Worm (Caenorhabditis elegans) whole organism, young adult: ENCODE results near the gene Y45G5AM.3.
A peak's percentile ranks its signal among the peaks of the same experiment; 100 is the strongest.

Experiments
- C17E4.6 ChIP-seq: fragments of 200-800 bp; sonication (Bioruptor generic); IDR thresholded peaks from 2 replicates; pipeline ENCODE4 v1.3.6; 2022; ENCODE audit warnings: missing genetic modification reagents, missing genetic modification characterization, missing compliant biosample characterization
- F10E7.11 ChIP-seq: sonication (generic microtip); optimal IDR thresholded peaks from 2 replicates; lab custom pipeline; 2017; ENCODE audit warnings: mild to moderate bottlenecking, missing genetic modification characterization, moderate library complexity, missing compliant biosample characterization
- F23B12.7 ChIP-seq: sonication (generic microtip); optimal IDR thresholded peaks from 2 replicates; lab custom pipeline; 2017; ENCODE audit warnings: missing genetic modification characterization, mild to moderate bottlenecking, missing compliant biosample characterization, antibody characterized with exemption, moderate library complexity; ENCODE audit not compliant: insufficient read depth
- F33H1.4 ChIP-seq: fragments of 200-800 bp; sonication (Bioruptor generic); IDR thresholded peaks from 2 replicates; pipeline ENCODE4 v1.3.6; 2022; ENCODE audit warnings: missing genetic modification reagents, missing genetic modification characterization, missing compliant biosample characterization
- F39B2.1 ChIP-seq: fragments of 200-800 bp; sonication (Bioruptor generic); IDR thresholded peaks from 2 replicates; pipeline ENCODE4 v1.3.6; 2022; ENCODE audit warnings: missing genetic modification reagents, missing genetic modification characterization, missing compliant biosample characterization
- F49E8.2 ChIP-seq: sonication (generic microtip); optimal IDR thresholded peaks from 3 replicates; lab custom pipeline; 2017; ENCODE audit warnings: missing genetic modification characterization, mild to moderate bottlenecking, missing compliant biosample characterization, antibody characterized with exemption, moderate library complexity; ENCODE audit not compliant: insufficient read depth
- K11D2.4 ChIP-seq: fragments of 200-800 bp; sonication (Bioruptor generic); IDR thresholded peaks from 2 replicates; pipeline ENCODE4 v1.3.6; 2022; ENCODE audit warnings: missing genetic modification reagents, missing genetic modification characterization, missing compliant biosample characterization
- T26A5.8 ChIP-seq: sonication (generic microtip); optimal IDR thresholded peaks from 2 replicates; lab custom pipeline; 2016; ENCODE audit warnings: missing genetic modification characterization, missing compliant biosample characterization
- Y53F4B.3 ChIP-seq: fragments of 200-800 bp; sonication (Bioruptor generic); IDR thresholded peaks from 2 replicates; pipeline ENCODE4 v1.3.6; 2022; ENCODE audit warnings: missing genetic modification reagents, missing genetic modification characterization, missing compliant biosample characterization
- Y56A3A.18 ChIP-seq: fragments of 200-800 bp; sonication (Bioruptor generic); IDR thresholded peaks from 2 replicates; pipeline ENCODE4 v1.3.6; 2022; ENCODE audit warnings: missing genetic modification reagents, missing genetic modification characterization, missing compliant biosample characterization
- Y95B8A.8 ChIP-seq: fragments of 200-800 bp; sonication (Bioruptor generic); IDR thresholded peaks from 2 replicates; pipeline ENCODE4 v1.3.6; 2022; ENCODE audit warnings: missing genetic modification reagents, missing genetic modification characterization, missing compliant biosample characterization
- ZK185.1 ChIP-seq: sonication (generic microtip); optimal IDR thresholded peaks from 2 replicates; lab custom pipeline; 2016; ENCODE audit warnings: mild to moderate bottlenecking, missing genetic modification characterization, missing compliant biosample characterization; ENCODE audit not compliant: poor library complexity, severe bottlenecking
- ama-1 ChIP-seq, 3 experiments: fragments of 150-350 bp in 1 of 3; sonication (generic microtip) in 2 of 3; optimal IDR thresholded peaks; 2 replicates each; lab custom pipeline; 2014 to 2018; ENCODE audit warnings: missing biosample characterization in 2 of 3, missing genetic modification characterization in 2 of 3, missing genetic modification reagents in 2 of 3
- bed-1 ChIP-seq: fragments of 200-800 bp; sonication (Bioruptor generic); IDR thresholded peaks from 2 replicates; pipeline ENCODE4 v1.3.6; 2022; ENCODE audit warnings: missing genetic modification reagents, missing genetic modification characterization, missing compliant biosample characterization
- bed-2 ChIP-seq: fragments of 200-800 bp; sonication (Bioruptor generic); IDR thresholded peaks from 2 replicates; pipeline ENCODE4 v1.3.6; 2022; ENCODE audit warnings: missing genetic modification reagents, missing genetic modification characterization, missing compliant biosample characterization
- cebp-1 ChIP-seq, 2 experiments: fragments of 200-800 bp in 1 of 2; sonication (Bioruptor generic) in 1 of 2; sonication (generic microtip) in 1 of 2; IDR thresholded peaks in 1 of 2; optimal IDR thresholded peaks in 1 of 2; 2 replicates each; pipeline versions ENCODE4 v1.3.6 to Lab custom; 2017 to 2022; ENCODE audit warnings: missing compliant biosample characterization in 2 of 2, missing genetic modification characterization in 2 of 2, mild to moderate bottlenecking in 1 of 2, missing genetic modification reagents in 1 of 2, moderate library complexity in 1 of 2
- cebp-2 ChIP-seq: fragments of 200-800 bp; sonication (Bioruptor generic); IDR thresholded peaks from 2 replicates; pipeline ENCODE4 v1.3.6; 2022; ENCODE audit warnings: missing genetic modification characterization, missing compliant biosample characterization
- ceh-100 ChIP-seq: fragments of 200-800 bp; sonication (Bioruptor generic); IDR thresholded peaks from 2 replicates; pipeline ENCODE4 v1.3.6; 2022; ENCODE audit warnings: missing genetic modification reagents, missing genetic modification characterization, missing compliant biosample characterization
- egrh-3 ChIP-seq: fragments of 200-800 bp; sonication (Bioruptor generic); IDR thresholded peaks from 2 replicates; pipeline ENCODE4 v1.3.6; 2022; ENCODE audit warnings: missing genetic modification reagents, missing genetic modification characterization, missing compliant biosample characterization
- ets-4 ChIP-seq: fragments of 200-800 bp; sonication (Bioruptor generic); optimal IDR thresholded peaks from 2 replicates; lab custom pipeline; 2018; ENCODE audit warnings: mild to moderate bottlenecking, missing genetic modification characterization, missing compliant biosample characterization
- fkh-3 ChIP-seq: sonication (generic microtip); optimal IDR thresholded peaks from 2 replicates; lab custom pipeline; 2016; ENCODE audit warnings: mild to moderate bottlenecking, missing genetic modification characterization, missing compliant biosample characterization
- him-1 ChIP-seq: sonication (generic microtip); optimal IDR thresholded peaks from 2 replicates; lab custom pipeline; 2016; ENCODE audit warnings: missing genotype, missing genetic modification reagents, missing genetic modification characterization, missing compliant biosample characterization
- hrde-1 ChIP-seq: sonication (generic microtip); optimal IDR thresholded peaks from 2 replicates; lab custom pipeline; 2016; ENCODE audit warnings: missing genetic modification characterization, mild to moderate bottlenecking, missing compliant biosample characterization, moderate library complexity, missing genotype, missing genetic modification reagents, borderline replicate concordance
- lag-1 ChIP-seq: fragments of 200-800 bp; sonication (Bioruptor generic); IDR thresholded peaks from 2 replicates; pipeline ENCODE4 v1.3.6; 2022; ENCODE audit warnings: missing genetic modification reagents, missing genetic modification characterization, missing compliant biosample characterization
- let-526 ChIP-seq: fragments of 200-800 bp; sonication (Bioruptor generic); IDR thresholded peaks from 2 replicates; pipeline ENCODE4 v1.3.6; 2022; ENCODE audit warnings: missing genetic modification reagents, missing genetic modification characterization, missing compliant biosample characterization
- lin-26 ChIP-seq: fragments of 200-800 bp; sonication (Bioruptor generic); IDR thresholded peaks from 2 replicates; pipeline ENCODE4 v1.3.6; 2022; ENCODE audit warnings: missing genetic modification reagents, missing genetic modification characterization, missing compliant biosample characterization
- madf-10 ChIP-seq: sonication (generic microtip); optimal IDR thresholded peaks from 2 replicates; lab custom pipeline; 2016; ENCODE audit warnings: mild to moderate bottlenecking, missing genetic modification characterization, missing compliant biosample characterization
- mes-4 ChIP-seq: sonication (generic microtip); optimal IDR thresholded peaks from 2 replicates; lab custom pipeline; 2016; ENCODE audit warnings: missing genotype, missing genetic modification characterization, missing compliant biosample characterization
- mxl-1 ChIP-seq: sonication (generic microtip); optimal IDR thresholded peaks from 2 replicates; lab custom pipeline; 2016; ENCODE audit warnings: missing genetic modification characterization, missing compliant biosample characterization
- nhr-179 ChIP-seq: sonication (generic microtip); optimal IDR thresholded peaks from 2 replicates; lab custom pipeline; 2016; ENCODE audit warnings: mild to moderate bottlenecking, missing genetic modification characterization, missing compliant biosample characterization
- rcor-1 ChIP-seq: fragments of 200-800 bp; sonication (Bioruptor generic); IDR thresholded peaks from 2 replicates; pipeline ENCODE4 v1.3.6; 2022; ENCODE audit warnings: missing genetic modification reagents, missing genetic modification characterization, missing compliant biosample characterization
- rec-8 ChIP-seq, 2 experiments: sonication (generic microtip); optimal IDR thresholded peaks; 2 replicates each; lab custom pipeline; 2016; ENCODE audit warnings: mild to moderate bottlenecking in 2 of 2, missing genetic modification characterization in 2 of 2, missing genetic modification reagents in 2 of 2, missing genotype in 2 of 2, missing biosample characterization in 1 of 2, missing compliant biosample characterization in 1 of 2, moderate library complexity in 1 of 2
- repo-1 ChIP-seq: sonication (generic microtip); optimal IDR thresholded peaks from 2 replicates; lab custom pipeline; 2017; ENCODE audit warnings: mild to moderate bottlenecking, missing genetic modification characterization, missing compliant biosample characterization
- sea-2 ChIP-seq: fragments of 200-800 bp; sonication (Bioruptor generic); IDR thresholded peaks from 2 replicates; pipeline ENCODE4 v1.3.6; 2022; ENCODE audit warnings: missing genetic modification characterization, missing compliant biosample characterization
- snpc-1.3 ChIP-seq: sonication (generic microtip); optimal IDR thresholded peaks from 2 replicates; lab custom pipeline; 2017; ENCODE audit warnings: missing genetic modification characterization, mild to moderate bottlenecking, missing compliant biosample characterization, antibody characterized with exemption, moderate library complexity, missing genotype, missing genetic modification reagents; ENCODE audit not compliant: insufficient read depth
- sptf-2 ChIP-seq: fragments of 200-800 bp; sonication (Bioruptor generic); optimal IDR thresholded peaks from 2 replicates; lab custom pipeline; 2018; ENCODE audit warnings: mild to moderate bottlenecking, missing genetic modification characterization, missing compliant biosample characterization
- tbp1 ChIP-seq: fragments of 200-800 bp; sonication (Bioruptor generic); optimal IDR thresholded peaks from 2 replicates; lab custom pipeline; 2018; ENCODE audit warnings: mild to moderate bottlenecking, missing genetic modification characterization, missing compliant biosample characterization
- tbx-9 ChIP-seq: sonication (generic microtip); optimal IDR thresholded peaks from 2 replicates; lab custom pipeline; 2016; ENCODE audit warnings: borderline replicate concordance, missing genetic modification characterization, inconsistent platforms, missing compliant biosample characterization
- unc-130 ChIP-seq: sonication (generic microtip); optimal IDR thresholded peaks from 2 replicates; lab custom pipeline; 2016; ENCODE audit warnings: missing genetic modification reagents, missing genetic modification characterization, missing compliant biosample characterization
- ztf-22 ChIP-seq: fragments of 200-800 bp; sonication (Bioruptor generic); optimal IDR thresholded peaks from 2 replicates; lab custom pipeline; 2018; ENCODE audit warnings: mild to moderate bottlenecking, missing genetic modification characterization, moderate library complexity, missing compliant biosample characterization
- ztf-28 ChIP-seq: fragments of 200-800 bp; sonication (Bioruptor generic); IDR thresholded peaks from 2 replicates; pipeline ENCODE4 v1.3.6; 2022; ENCODE audit warnings: missing genetic modification reagents, missing genetic modification characterization, missing compliant biosample characterization
- ztf-3 ChIP-seq: fragments of 200-800 bp; sonication (Bioruptor generic); optimal IDR thresholded peaks from 2 replicates; lab custom pipeline; 2018; ENCODE audit warnings: mild to moderate bottlenecking, missing genetic modification characterization, missing compliant biosample characterization
- ztf-6 ChIP-seq: fragments of 200-800 bp; sonication (Bioruptor generic); IDR thresholded peaks from 2 replicates; pipeline ENCODE4 v1.3.6; 2022; ENCODE audit warnings: missing genetic modification reagents, missing genetic modification characterization, missing compliant biosample characterization

Y45G5AM.3 gene

DNA sequence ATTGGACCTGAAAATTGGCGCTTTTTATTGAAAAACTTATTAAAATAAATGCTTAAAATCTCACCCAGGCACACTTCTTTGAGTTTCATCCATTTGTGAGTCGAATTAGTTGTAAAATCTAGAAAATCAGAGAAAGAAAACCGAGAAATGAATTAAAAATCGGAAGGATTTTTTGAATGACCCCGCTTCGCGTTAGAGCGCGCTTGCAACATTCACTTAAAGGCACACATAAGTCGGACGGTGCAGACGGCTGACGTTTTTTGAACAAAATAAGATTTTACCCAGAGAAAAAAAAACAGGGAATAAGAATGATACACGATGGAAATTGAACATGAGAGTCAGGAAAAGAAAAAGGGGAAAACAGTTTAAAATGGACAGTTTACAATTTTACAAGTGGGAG is 5.3 kb downstream of the Y45G5AM.3 start (continued):
- TF ChIP-seq K11D2.4 (GFP tag; lab: Robert Waterston, UW) (no peak), F39B2.1 (GFP tag; lab: Robert Waterston, UW) (no peak), hrde-1 (tag; lab: Kevin White, UChicago) (no peak), F49E8.2 (tag; lab: Kevin White, UChicago) (peak; percentile 18), lag-1 (GFP tag; lab: Robert Waterston, UW) (no peak), F33H1.4 (peak; percentile 41; the same call in 1 of the 2 replicates)

DNA sequence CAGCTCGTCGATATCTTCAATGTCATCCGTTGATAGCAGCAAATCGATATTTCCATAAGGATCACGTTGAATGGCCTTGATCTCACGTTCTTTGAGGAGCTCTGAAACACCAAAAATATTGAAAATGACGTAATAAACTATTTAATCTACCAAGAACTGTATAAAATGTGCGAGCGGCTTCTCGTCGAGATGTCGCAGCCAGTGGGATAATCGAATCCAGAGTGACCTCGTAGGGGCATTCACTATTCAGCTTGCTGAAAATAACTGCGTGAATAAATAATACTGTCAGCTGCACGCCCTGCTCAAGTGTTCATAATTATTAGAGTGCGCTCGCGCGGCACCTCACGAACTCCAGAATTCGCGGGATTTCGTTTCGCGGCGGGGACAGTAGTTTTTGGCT is 5.8 kb downstream of the Y45G5AM.3 start, which contains the start of gene Y45G5AM.7:
Y45G5AM.7 (minus strand) TSS at position 101 of the 400 bp plus-strand sequence.
- TF ChIP-seq rec-8 (tag; optimal IDR thresholded peaks at IDR 0.05; lab: Kevin White, UChicago) = no peak
- TF ChIP-seq him-1 (tag; lab: Kevin White, UChicago) = no peak
- TF ChIP-seq let-526 = no peak
- TF ChIP-seq ztf-3 (GFP tag; lab: Kevin White, UChicago) = no peak
- TF ChIP-seq ets-4 = no peak
- TF ChIP-seq T26A5.8 (tag; lab: Kevin White, UChicago) = no peak
- TF ChIP-seq lin-26 = no peak
- TF ChIP-seq nhr-179 (tag; lab: Kevin White, UChicago) = no peak
- TF ChIP-seq bed-2 = no peak

DNA sequence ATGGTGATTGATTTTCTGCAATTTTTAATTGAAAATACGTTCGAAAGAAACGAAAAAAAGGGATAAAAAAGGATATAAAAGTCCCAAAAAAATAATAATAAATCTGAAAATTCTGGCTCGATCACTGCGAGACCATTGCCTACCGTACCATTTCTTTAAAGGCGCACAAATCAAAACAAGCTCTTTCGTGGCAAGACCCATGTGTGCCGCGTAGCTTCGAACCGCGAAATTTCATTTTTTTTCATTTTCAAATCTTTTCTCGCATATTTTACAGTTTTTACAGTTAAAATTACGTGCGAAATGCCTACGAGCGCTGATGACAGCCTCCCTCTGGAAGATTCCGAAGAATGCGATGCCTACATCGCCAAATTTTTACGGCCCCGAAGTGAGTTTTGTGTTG is 11.3 kb downstream of the Y45G5AM.3 start, which contains the start of the genes coh-4 and pid-5:
coh-4 (minus strand) TSS at position 17 of the 400 bp plus-strand sequence.
pid-5 (plus strand) TSS at position 259 of the 400 bp plus-strand sequence.
- no peak for TF ChIP-seq repo-1 (tag; lab: Kevin White, UChicago)
- no peak for TF ChIP-seq fkh-3
- no peak for TF ChIP-seq Y53F4B.3 (GFP tag; lab: Robert Waterston, UW)
- TF ChIP-seq Y95B8A.8 (GFP tag; lab: Robert Waterston, UW) = peak; percentile 87
- no peak for TF ChIP-seq mxl-1 (tag; lab: Kevin White, UChicago)
- TF ChIP-seq ZK185.1 (tag; lab: Kevin White, UChicago) = no peak
- TF ChIP-seq lin-26 = no peak
- TF ChIP-seq madf-10 (tag; lab: Kevin White, UChicago) = no peak
- no peak for TF ChIP-seq tbx-9 (tag; lab: Kevin White, UChicago)
- TF ChIP-seq bed-1 = no peak
- TF ChIP-seq F10E7.11 (tag; lab: Kevin White, UChicago) = no peak
- TF ChIP-seq cebp-2 (GFP tag; lab: Robert Waterston, UW) = no peak
- TF ChIP-seq sptf-2 (GFP tag; lab: Kevin White, UChicago) = no peak
- no peak for TF ChIP-seq sea-2 (GFP tag; lab: Robert Waterston, UW)
- TF ChIP-seq lag-1 (GFP tag; lab: Robert Waterston, UW) = no peak
- TF ChIP-seq ztf-28 (GFP tag; lab: Robert Waterston, UW) = peak; percentile 68; the same call in 1 of the 2 replicates
- TF ChIP-seq rec-8 (tag; optimal IDR thresholded peaks at IDR 0.05; lab: Kevin White, UChicago) = no peak
- TF ChIP-seq F23B12.7 (tag; lab: Kevin White, UChicago) = peak; percentile 36
- TF ChIP-seq Y56A3A.18 (GFP tag; lab: Robert Waterston, UW) = no peak
- TF ChIP-seq F33H1.4 = peak; percentile 99
- TF ChIP-seq ama-1 (optimal IDR thresholded peaks at IDR 0.05; lab: Kevin White, UChicago) = no peak
- TF ChIP-seq ama-1 (GFP tag; optimal IDR thresholded peaks at IDR 0.05; lab: Kevin White, UChicago) = no peak
- peak; percentile 81 for TF ChIP-seq snpc-1.3 (tag; lab: Kevin White, UChicago)
- TF ChIP-seq mes-4 (tag; lab: Kevin White, UChicago) = no peak
- no peak for TF ChIP-seq egrh-3
- TF ChIP-seq rcor-1 (GFP tag; lab: Robert Waterston, UW) = peak; percentile 80
- no peak for TF ChIP-seq ztf-6
- no peak for TF ChIP-seq cebp-1 (GFP tag; IDR thresholded peaks at IDR 0.05; lab: Robert Waterston, UW)
- TF ChIP-seq cebp-1 (tag; optimal IDR thresholded peaks at IDR 0.05; lab: Kevin White, UChicago) = no peak
- TF ChIP-seq ztf-3 (GFP tag; lab: Kevin White, UChicago) = no peak
- peak; percentile 63 for TF ChIP-seq tbp1 (GFP tag; lab: Kevin White, UChicago)
- peak; percentile 84 for TF ChIP-seq unc-130 (GFP tag; lab: Kevin White, UChicago)
- TF ChIP-seq ceh-100 (GFP tag; lab: Robert Waterston, UW) = peak; percentile 61
- no peak for TF ChIP-seq T26A5.8 (tag; lab: Kevin White, UChicago)
- TF ChIP-seq C17E4.6 (GFP tag; lab: Robert Waterston, UW) = peak; percentile 61; the same call in 1 of the 2 replicates
- TF ChIP-seq ztf-22 (GFP tag; lab: Kevin White, UChicago) = no peak
